Worm (Caenorhabditis elegans): Measurements from ENCODE around the gene F58B4.2.

DNA sequence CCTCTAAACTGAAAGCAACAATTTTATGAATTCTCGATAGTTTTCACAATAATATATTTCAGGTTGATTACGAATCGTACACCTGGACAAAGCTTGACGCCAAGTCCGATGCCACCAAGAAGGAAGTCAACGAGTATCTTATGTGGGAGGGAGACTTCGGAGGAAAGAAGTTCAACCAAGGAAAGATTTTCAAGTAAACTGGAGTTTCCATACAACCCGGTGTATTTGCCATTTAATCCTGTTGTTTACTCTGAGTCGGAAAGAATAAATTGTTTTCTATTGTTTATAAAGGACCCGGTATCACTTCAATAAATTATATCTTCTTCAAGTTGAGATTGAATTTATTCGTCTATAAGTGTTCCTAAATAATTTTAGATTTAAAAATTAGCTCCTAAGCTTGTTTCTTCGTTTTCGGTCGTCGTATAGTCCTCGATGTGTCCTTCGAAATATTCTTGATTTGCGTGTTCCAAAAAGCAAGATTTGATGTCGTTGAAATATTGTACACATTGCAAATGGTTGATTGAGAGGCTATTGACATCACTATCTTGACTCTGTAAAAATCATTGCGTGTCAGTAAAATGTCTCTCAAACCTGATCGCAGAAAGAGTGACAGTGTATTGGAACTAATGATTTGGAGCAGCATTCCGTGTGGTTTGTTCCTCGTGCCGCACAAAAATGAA lies 49.5 kb upstream of the F58B4.2 start:
- TF ChIP-seq him-1 (tag; optimal IDR thresholded peaks at IDR 0.05) (no peak), W03F9.2 (tag; optimal IDR thresholded peaks at IDR 0.05) (no peak)

Measured in whole organism, L4/young adult.